Worm (Caenorhabditis elegans): Measurements from ENCODE around the gene C10A4.6.

The C10A4.6 gene

ce11 chrX:7405393-7405792 lies 15.0 kb downstream of the C10A4.6 start, which contains the start of gene C10A4.3:
Gene C10A4.3, plus strand, starts transcription at chrX:7405693.
- TF ChIP-seq mab-5 (tag; optimal IDR thresholded peaks at IDR 0.05): no peak
- no peak for TF ChIP-seq unc-55 (GFP tag; optimal IDR thresholded peaks at IDR 0.05)
- TF ChIP-seq nhr-77 (tag; optimal IDR thresholded peaks at IDR 0.05): no peak
- TF ChIP-seq elt-1 (tag; optimal IDR thresholded peaks at IDR 0.05): no peak
- TF ChIP-seq snpc-4 (tag; optimal IDR thresholded peaks at IDR 0.05): no peak
- no peak for TF ChIP-seq ceh-82 (tag; optimal IDR thresholded peaks at IDR 0.05)
- no peak for TF ChIP-seq egl-27 (tag; optimal IDR thresholded peaks at IDR 0.05)
- TF ChIP-seq ceh-16 (tag; optimal IDR thresholded peaks at IDR 0.05): no peak
- TF ChIP-seq C34F6.9 (tag; optimal IDR thresholded peaks at IDR 0.05): no peak
- TF ChIP-seq Y55F3AM.14 (GFP tag; optimal IDR thresholded peaks at IDR 0.05): no peak
- TF ChIP-seq elt-3 (tag; optimal IDR thresholded peaks at IDR 0.05): no peak
- no peak for TF ChIP-seq F13H6.1 (tag; optimal IDR thresholded peaks at IDR 0.05)
- no peak for TF ChIP-seq mbf-1 (tag; optimal IDR thresholded peaks at IDR 0.05)
- no peak for TF ChIP-seq lsy-2 (tag; optimal IDR thresholded peaks at IDR 0.05)
- TF ChIP-seq lin-11 (tag; optimal IDR thresholded peaks at IDR 0.05): no peak
- no peak for TF ChIP-seq unc-39 (tag; optimal IDR thresholded peaks at IDR 0.05)

ce11 chrX:7407749-7408148 lies 17.4 kb downstream of the C10A4.6 start:
- TF ChIP-seq zag-1 (tag; optimal IDR thresholded peaks at IDR 0.05) (no peak), nhr-129 (tag; optimal IDR thresholded peaks at IDR 0.05) (no peak)

- no peak for TF ChIP-seq nhr-12 (tag; optimal IDR thresholded peaks at IDR 0.05)
Measured at ce11 chrX:7409030-7409429, 18.7 kb downstream of the C10A4.6 start.

ce11 chrX:7409935-7410334 lies 19.6 kb downstream of the C10A4.6 start, which contains the start of gene C10A4.2:
Gene C10A4.2, plus strand, starts transcription at chrX:7410235.
- TF ChIP-seq nhr-10 (tag; optimal IDR thresholded peaks at IDR 0.05) (no peak), Y55F3AM.14 (GFP tag; optimal IDR thresholded peaks at IDR 0.05) (no peak), sma-3 (GFP tag; optimal IDR thresholded peaks at IDR 0.05) (no peak), mab-5 (tag; optimal IDR thresholded peaks at IDR 0.05) (no peak), nhr-129 (tag; optimal IDR thresholded peaks at IDR 0.05) (no peak), ceh-82 (tag; optimal IDR thresholded peaks at IDR 0.05) (no peak), aly-2 (tag; optimal IDR thresholded peaks at IDR 0.05) (no peak), ztf-4 (tag; optimal IDR thresholded peaks at IDR 0.05) (no peak), sem-4 (tag; optimal IDR thresholded peaks at IDR 0.05) (no peak)

- no peak for TF ChIP-seq elt-3 (tag; optimal IDR thresholded peaks at IDR 0.05)
- TF ChIP-seq nhr-129 (tag; optimal IDR thresholded peaks at IDR 0.05): no peak
- TF ChIP-seq lin-11 (tag; optimal IDR thresholded peaks at IDR 0.05): no peak
- no peak for TF ChIP-seq zag-1 (tag; optimal IDR thresholded peaks at IDR 0.05)
- no peak for TF ChIP-seq dmd-4 (tag; optimal IDR thresholded peaks at IDR 0.05)
Measured at ce11 chrX:7415420-7415819, 25.1 kb downstream of the C10A4.6 start, which contains the start of gene C10A4.7. Gene C10A4.7, minus strand, starts transcription at chrX:7415520.

ce11 chrX:7416082-7416481 lies 25.7 kb downstream of the C10A4.6 start, which contains the start of gene C10A4.1:
Gene C10A4.1, plus strand, starts transcription at chrX:7416382.
- TF ChIP-seq egl-27 (tag; optimal IDR thresholded peaks at IDR 0.05): no peak
- TF ChIP-seq nhr-129 (tag; optimal IDR thresholded peaks at IDR 0.05): no peak
- no peak for TF ChIP-seq skn-1 (tag; optimal IDR thresholded peaks at IDR 0.05)
- no peak for TF ChIP-seq lin-39 (tag; optimal IDR thresholded peaks at IDR 0.05)
- TF ChIP-seq unc-55 (GFP tag; optimal IDR thresholded peaks at IDR 0.05): no peak
- no peak for TF ChIP-seq nhr-21 (tag; optimal IDR thresholded peaks at IDR 0.05)
- no peak for TF ChIP-seq ama-1 (optimal IDR thresholded peaks at IDR 0.05)
- TF ChIP-seq lin-13 (GFP tag; optimal IDR thresholded peaks at IDR 0.05): no peak
- TF ChIP-seq zag-1 (tag; optimal IDR thresholded peaks at IDR 0.05): no peak
- no peak for TF ChIP-seq nhr-23 (tag; optimal IDR thresholded peaks at IDR 0.05)
- TF ChIP-seq nhr-12 (tag; optimal IDR thresholded peaks at IDR 0.05): no peak
- no peak for TF ChIP-seq Y55F3AM.14 (GFP tag; optimal IDR thresholded peaks at IDR 0.05)
- TF ChIP-seq unc-39 (tag; optimal IDR thresholded peaks at IDR 0.05): no peak

ce11 chrX:7420571-7420970 lies 30.2 kb downstream of the C10A4.6 start, which contains the start of gene C10A4.9:
Gene C10A4.9, plus strand, starts transcription at chrX:7420871.
- TF ChIP-seq nhr-25 (tag; optimal IDR thresholded peaks at IDR 0.05): no peak
- TF ChIP-seq peb-1 (tag; optimal IDR thresholded peaks at IDR 0.05): no peak
- no peak for TF ChIP-seq ztf-1 (GFP tag; conservative IDR thresholded peaks at IDR 0.05)
- no peak for TF ChIP-seq mbf-1 (tag; optimal IDR thresholded peaks at IDR 0.05)
